Fruit fly (Drosophila melanogaster): ENCODE measurements around the gene elm.

The elm gene

dm6 chr3R:5606477-5606876 is 48.2 kb downstream of the elm start, which contains the start of gene asl (continued):
- peak; percentile 54; the same call in 1 of the 2 replicates for TF ChIP-seq CG11085 (GFP tag; IDR thresholded peaks at IDR 0.05)
- TF ChIP-seq al (GFP tag; IDR thresholded peaks at IDR 0.05), result peak; percentile 31; the same call in 1 of the 2 replicates
- TF ChIP-seq CG2116 (GFP tag; optimal IDR thresholded peaks at IDR 0.05), result peak; percentile 85
- TF ChIP-seq CG2889 (GFP tag; IDR thresholded peaks at IDR 0.05), result no peak
- no peak for TF ChIP-seq jing (GFP tag; optimal IDR thresholded peaks at IDR 0.05)
- peak; percentile 11 for TF ChIP-seq CG9609 (GFP tag; optimal IDR thresholded peaks at IDR 0.05)
- TF ChIP-seq CG34422 (GFP tag; IDR thresholded peaks at IDR 0.05), result peak; percentile 64; the same call in 1 of the 3 replicates
- TF ChIP-seq Taf1 (GFP tag; IDR thresholded peaks at IDR 0.05), result no peak
- peak; percentile 35 for TF ChIP-seq fd102C (GFP tag; optimal IDR thresholded peaks at IDR 0.05)
- peak; percentile 19 for TF ChIP-seq CG12219 (GFP tag; optimal IDR thresholded peaks at IDR 0.05)
- no peak for TF ChIP-seq CG10565 (GFP tag; optimal IDR thresholded peaks at IDR 0.05)
- no peak for TF ChIP-seq h (optimal IDR thresholded peaks at IDR 0.05)
- TF ChIP-seq seq (GFP tag; IDR thresholded peaks at IDR 0.05), result no peak
- TF ChIP-seq onecut (GFP tag; IDR thresholded peaks at IDR 0.05), result peak; percentile 58
- TF ChIP-seq nau (GFP tag; optimal IDR thresholded peaks at IDR 0.05), result no peak
- peak; percentile 56 to 65 for TF ChIP-seq dpn (GFP tag; optimal IDR thresholded peaks at IDR 0.05)
- no peak for TF ChIP-seq CG6854 (GFP tag; optimal IDR thresholded peaks at IDR 0.05)
- TF ChIP-seq vnd (GFP tag; IDR thresholded peaks at IDR 0.05; ENCODE audit: partially characterized antibody), result no peak
- no peak for TF ChIP-seq Sox102F (GFP tag; optimal IDR thresholded peaks at IDR 0.05)
- peak; percentile 57 for TF ChIP-seq Max (GFP tag; optimal IDR thresholded peaks at IDR 0.05)
- TF ChIP-seq CG12942 (GFP tag; optimal IDR thresholded peaks at IDR 0.05), result peak; percentile 4
- no peak for TF ChIP-seq Stat92E (GFP tag; optimal IDR thresholded peaks at IDR 0.05)
- TF ChIP-seq Bgb (GFP tag; IDR thresholded peaks at IDR 0.05; ENCODE audit: partially characterized antibody), result peak; percentile 44; the same call in 1 of the 2 replicates
- TF ChIP-seq CG9817 (tag; optimal IDR thresholded peaks at IDR 0.05), result peak; percentile 77
- TF ChIP-seq sna (GFP tag; IDR thresholded peaks at IDR 0.05; ENCODE audit: partially characterized antibody), result no peak
- peak; percentile 81 for TF ChIP-seq phol (tag; optimal IDR thresholded peaks at IDR 0.05)
- TF ChIP-seq cad (GFP tag; optimal IDR thresholded peaks at IDR 0.05), result no peak
- 0 out of 2 replicates have a peak, but pooled peaks have one; percentile 21 for TF ChIP-seq Awh (GFP tag; IDR thresholded peaks at IDR 0.05)
- TF ChIP-seq wor (GFP tag; IDR thresholded peaks at IDR 0.05), result no peak
- TF ChIP-seq CG6813 (GFP tag; optimal IDR thresholded peaks at IDR 0.05), result no peak
- no peak for TF ChIP-seq Neu2 (GFP tag; optimal IDR thresholded peaks at IDR 0.05; ENCODE audit: borderline replicate concordance)
- TF ChIP-seq zfh2 (GFP tag; optimal IDR thresholded peaks at IDR 0.05), result peak; percentile 51
- TF ChIP-seq dysf (GFP tag; IDR thresholded peaks at IDR 0.05), result peak; percentile 76
- no peak for TF ChIP-seq H2.0 (GFP tag; IDR thresholded peaks at IDR 0.05)
- TF ChIP-seq CG10267 (tag; optimal IDR thresholded peaks at IDR 0.05), result peak; percentile 80
- TF ChIP-seq Mes4 (GFP tag; optimal IDR thresholded peaks at IDR 0.05), result peak; percentile 34
- TF ChIP-seq org-1 (GFP tag; optimal IDR thresholded peaks at IDR 0.05), result no peak
- peak; percentile 71 for TF ChIP-seq CG12769 (tag; optimal IDR thresholded peaks at IDR 0.05)
- 0 out of 4 replicates have a peak, but pooled peaks have one; percentile 58 for TF ChIP-seq chinmo (GFP tag; IDR thresholded peaks at IDR 0.05; ENCODE audit: partially characterized antibody)
- TF ChIP-seq br (optimal IDR thresholded peaks at IDR 0.05), result no peak
- TF ChIP-seq usp (GFP tag; optimal IDR thresholded peaks at IDR 0.05), result no peak
- peak; percentile 71 for TF ChIP-seq CG15514 (GFP tag; optimal IDR thresholded peaks at IDR 0.05)
- TF ChIP-seq CkIIα-i1 (GFP tag; IDR thresholded peaks at IDR 0.05), result no peak
- TF ChIP-seq mirr (GFP tag; optimal IDR thresholded peaks at IDR 0.05), result no peak
- TF ChIP-seq Dll (GFP tag; IDR thresholded peaks at IDR 0.05; ENCODE audit: partially characterized antibody), result no peak
- peak; percentile 50 for TF ChIP-seq CG18476 (GFP tag; optimal IDR thresholded peaks at IDR 0.05)
- peak; percentile 67 for TF ChIP-seq nerfin-1 (tag; optimal IDR thresholded peaks at IDR 0.05)
- TF ChIP-seq Camta (GFP tag; optimal IDR thresholded peaks at IDR 0.05), result peak; percentile 56
- TF ChIP-seq Hmx (GFP tag; optimal IDR thresholded peaks at IDR 0.05), result no peak
- TF ChIP-seq Ptx1 (GFP tag; IDR thresholded peaks at IDR 0.05), result peak; percentile 65
- TF ChIP-seq emc (GFP tag; optimal IDR thresholded peaks at IDR 0.05), result peak; percentile 7

All from whole organism, embryonic.